Fruit fly (Drosophila melanogaster): ENCODE results near the gene Ten-a.

The Ten-a gene

dm6 chrX:12003437-12004394, 39.8 kb upstream of the Ten-a start, which contains the start of gene fw (continued):
- TF ChIP-seq her (GFP tag; optimal IDR thresholded peaks at IDR 0.05) (no peak), CG8359 (GFP tag; optimal IDR thresholded peaks at IDR 0.05; ENCODE audit: borderline replicate concordance) (no peak), pzg (GFP tag; optimal IDR thresholded peaks at IDR 0.05) (no peak), yki (optimal IDR thresholded peaks at IDR 0.05) (no peak), run (tag; optimal IDR thresholded peaks at IDR 0.05) (no peak), CG17568 (GFP tag; optimal IDR thresholded peaks at IDR 0.05) (peak; percentile 32), CG4328 (GFP tag; optimal IDR thresholded peaks at IDR 0.05) (no peak), CG3995 (GFP tag; optimal IDR thresholded peaks at IDR 0.05) (no peak), Camta (GFP tag; optimal IDR thresholded peaks at IDR 0.05) (no peak), zfh2 (GFP tag; optimal IDR thresholded peaks at IDR 0.05) (peak; percentile 19), row (GFP tag; IDR thresholded peaks at IDR 0.05) (peak; percentile 52), CG34376 (GFP tag; optimal IDR thresholded peaks at IDR 0.05) (no peak), gfzf (GFP tag; optimal IDR thresholded peaks at IDR 0.05) (no peak), Drgx (GFP tag; IDR thresholded peaks at IDR 0.05) (peak; percentile 83), Lpt (GFP tag; optimal IDR thresholded peaks at IDR 0.05) (no peak), Dbx (GFP tag; IDR thresholded peaks at IDR 0.05) (no peak), CG11723 (GFP tag; optimal IDR thresholded peaks at IDR 0.05) (no peak), onecut (GFP tag; IDR thresholded peaks at IDR 0.05) (no peak), gsb (GFP tag; IDR thresholded peaks at IDR 0.05) (no peak), CG11695 (GFP tag; IDR thresholded peaks at IDR 0.05) (0 out of 3 replicates have a peak, but pooled peaks have one; percentile 43), Lim3 (GFP tag; IDR thresholded peaks at IDR 0.05) (no peak), esg (GFP tag; conservative IDR thresholded peaks at IDR 0.05) (peak; percentile 31; the same call in 1 of the 2 replicates), B-H1 (GFP tag; IDR thresholded peaks at IDR 0.05) (peak; percentile 15; the same call in 1 of the 3 replicates), CG8388 (GFP tag; optimal IDR thresholded peaks at IDR 0.05) (no peak), CG3065 (GFP tag; optimal IDR thresholded peaks at IDR 0.05) (no peak), CG10147 (GFP tag; optimal IDR thresholded peaks at IDR 0.05) (no peak), B-H2 (GFP tag; optimal IDR thresholded peaks at IDR 0.05) (no peak), abd-A (tag; optimal IDR thresholded peaks at IDR 0.05) (no peak), CG17361 (GFP tag; IDR thresholded peaks at IDR 0.05) (no peak), ftz-f1 (GFP tag; optimal IDR thresholded peaks at IDR 0.05) (no peak), CG10274 (GFP tag; optimal IDR thresholded peaks at IDR 0.05) (no peak), Dip3 (GFP tag; optimal IDR thresholded peaks at IDR 0.05) (no peak), CG12071 (GFP tag; optimal IDR thresholded peaks at IDR 0.05) (peak; percentile 12), Eip74EF (GFP tag; optimal IDR thresholded peaks at IDR 0.05) (no peak), Neu2 (GFP tag; optimal IDR thresholded peaks at IDR 0.05; ENCODE audit: borderline replicate concordance) (no peak), CG17802 (tag; optimal IDR thresholded peaks at IDR 0.05) (no peak), CG8478 (optimal IDR thresholded peaks at IDR 0.05) (no peak), psq (GFP tag; optimal IDR thresholded peaks at IDR 0.05) (no peak), Mrtf (GFP tag; IDR thresholded peaks at IDR 0.05) (peak; percentile 56; the same call in 1 of the 3 replicates), CG18764 (GFP tag; optimal IDR thresholded peaks at IDR 0.05) (no peak), CG32532 (GFP tag; IDR thresholded peaks at IDR 0.05) (peak; percentile 54), pfk (GFP tag; optimal IDR thresholded peaks at IDR 0.05) (no peak), ssp (GFP tag; IDR thresholded peaks at IDR 0.05) (no peak), z (GFP tag; IDR thresholded peaks at IDR 0.05) (no peak), Nf-YC (tag; optimal IDR thresholded peaks at IDR 0.05) (no peak), gro (GFP tag; optimal IDR thresholded peaks at IDR 0.05) (no peak), CG6791 (GFP tag; IDR thresholded peaks at IDR 0.05; ENCODE audit: partially characterized antibody) (no peak), CG13123 (GFP tag; optimal IDR thresholded peaks at IDR 0.05) (peak; percentile 24), crp (GFP tag; optimal IDR thresholded peaks at IDR 0.05) (no peak), CG9797 (GFP tag; optimal IDR thresholded peaks at IDR 0.05) (no peak)
